Worm (Caenorhabditis elegans) whole organism, L4/young adult: ENCODE results near the gene prp-39.

Source experiments
- dao-5 ChIP-seq: sonication (generic microtip); optimal IDR thresholded peaks from 2 replicates; lab custom pipeline; 2016; ENCODE audit warnings: missing genotype, missing genetic modification characterization, moderate library complexity, missing compliant biosample characterization
- him-1 ChIP-seq: sonication (generic microtip); optimal IDR thresholded peaks from 2 replicates; lab custom pipeline; 2016; ENCODE audit warnings: missing genotype, missing genetic modification reagents, missing genetic modification characterization, missing compliant biosample characterization

DNA sequence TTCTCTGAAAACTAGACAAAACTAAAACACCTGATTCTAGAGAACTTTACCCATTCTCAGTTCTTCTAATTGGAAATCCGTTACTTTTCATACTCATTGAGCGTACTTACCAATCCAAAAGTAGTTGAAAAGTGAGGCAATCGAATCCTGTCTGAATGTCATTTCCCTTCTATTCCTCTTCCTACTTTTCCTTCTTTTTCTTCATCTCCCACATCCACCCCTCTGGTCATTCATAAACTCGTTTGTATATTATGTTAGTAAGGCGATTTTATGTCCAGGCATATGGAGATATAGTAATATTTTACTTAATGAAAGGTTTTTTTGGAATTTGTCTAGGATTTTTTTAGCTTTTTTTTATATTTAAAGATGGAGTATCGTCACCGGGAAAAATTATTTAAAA is 25.9 kb upstream of the prp-39 start:
- TF ChIP-seq him-1 (no peak), dao-5 (tag; lab: Kevin White, UChicago) (no peak)
